Fruit fly (Drosophila melanogaster): ENCODE data around the gene nerfin-1.
A peak's percentile ranks its signal among the peaks of the same experiment; 100 is the strongest.

nerfin-1 gene

dm6 chr3L:881496-882235 lies 27.2 kb upstream of the nerfin-1 start, which contains the start of gene CG13907 (continued):
- TF ChIP-seq Bdp1 (GFP tag; optimal IDR thresholded peaks at IDR 0.05): no peak
- 0 out of 2 replicates have a peak, but pooled peaks have one; percentile 9 for TF ChIP-seq inv (GFP tag; IDR thresholded peaks at IDR 0.05; ENCODE audit: partially characterized antibody)
- TF ChIP-seq yki (optimal IDR thresholded peaks at IDR 0.05): peak; percentile 26
- no peak for TF ChIP-seq Spps (tag; optimal IDR thresholded peaks at IDR 0.05)
- TF ChIP-seq HLH4C (GFP tag; IDR thresholded peaks at IDR 0.05; ENCODE audit: partially characterized antibody): 0 out of 3 replicates have a peak, but pooled peaks have one; percentile 26
- TF ChIP-seq pita (GFP tag; optimal IDR thresholded peaks at IDR 0.05): no peak
- no peak for TF ChIP-seq prd (optimal IDR thresholded peaks at IDR 0.05)
- no peak for TF ChIP-seq prd (GFP tag; IDR thresholded peaks at IDR 0.05)
- no peak for TF ChIP-seq MBD-R2 (GFP tag; IDR thresholded peaks at IDR 0.05)
- no peak for TF ChIP-seq Hmr (GFP tag; optimal IDR thresholded peaks at IDR 0.05)
- no peak for TF ChIP-seq ranshi (GFP tag; IDR thresholded peaks at IDR 0.05)
- no peak for TF ChIP-seq CTCF (GFP tag; optimal IDR thresholded peaks at IDR 0.05)
- no peak for TF ChIP-seq Sox102F (GFP tag; optimal IDR thresholded peaks at IDR 0.05)
- TF ChIP-seq nmo (GFP tag; optimal IDR thresholded peaks at IDR 0.05): no peak
- TF ChIP-seq nau (GFP tag; optimal IDR thresholded peaks at IDR 0.05): peak; percentile 49
- no peak for TF ChIP-seq ara (GFP tag; IDR thresholded peaks at IDR 0.05)
- TF ChIP-seq ewg (GFP tag; optimal IDR thresholded peaks at IDR 0.05): peak; percentile 63
- TF ChIP-seq CG31441 (GFP tag; IDR thresholded peaks at IDR 0.05): no peak
- no peak for TF ChIP-seq cad (GFP tag; optimal IDR thresholded peaks at IDR 0.05)
- TF ChIP-seq Mes4 (GFP tag; optimal IDR thresholded peaks at IDR 0.05): no peak
- no peak for TF ChIP-seq gcm (GFP tag; optimal IDR thresholded peaks at IDR 0.05)
- TF ChIP-seq trem (tag; optimal IDR thresholded peaks at IDR 0.05): no peak
- peak; percentile 42; the same call in 1 of the 2 replicates for TF ChIP-seq ttk (GFP tag; IDR thresholded peaks at IDR 0.05)
- no peak for TF ChIP-seq CG6175 (GFP tag; IDR thresholded peaks at IDR 0.05)
- no peak for TF ChIP-seq CG14441 (GFP tag; IDR thresholded peaks at IDR 0.05)
- no peak for TF ChIP-seq ssp (GFP tag; IDR thresholded peaks at IDR 0.05)
- no peak for TF ChIP-seq Mrtf (GFP tag; IDR thresholded peaks at IDR 0.05)
- no peak for TF ChIP-seq CG7928 (GFP tag; optimal IDR thresholded peaks at IDR 0.05)
- no peak for TF ChIP-seq salm (tag; optimal IDR thresholded peaks at IDR 0.05)
- no peak for TF ChIP-seq lov (optimal IDR thresholded peaks at IDR 0.05)
- no peak for TF ChIP-seq lov (GFP tag; IDR thresholded peaks at IDR 0.05)
- TF ChIP-seq CG34224 (GFP tag; IDR thresholded peaks at IDR 0.05; ENCODE audit: partially characterized antibody): peak; percentile 60; the same call in 2 of the 3 replicates
- TF ChIP-seq Nf-YB (GFP tag; optimal IDR thresholded peaks at IDR 0.05): no peak
- no peak for TF ChIP-seq Six4 (GFP tag; optimal IDR thresholded peaks at IDR 0.05)
- TF ChIP-seq CG6689 (GFP tag; IDR thresholded peaks at IDR 0.05): no peak
- no peak for TF ChIP-seq CG11093 (GFP tag; IDR thresholded peaks at IDR 0.05)
- no peak for TF ChIP-seq bcd (GFP tag; optimal IDR thresholded peaks at IDR 0.05)
- no peak for TF ChIP-seq NC2α (GFP tag; optimal IDR thresholded peaks at IDR 0.05)
- TF ChIP-seq Hand (GFP tag; optimal IDR thresholded peaks at IDR 0.05): no peak
- TF ChIP-seq Opbp (GFP tag; IDR thresholded peaks at IDR 0.05; ENCODE audit: partially characterized antibody): no peak
- TF ChIP-seq Doc2 (GFP tag; IDR thresholded peaks at IDR 0.05): no peak
- TF ChIP-seq Hey (tag; optimal IDR thresholded peaks at IDR 0.05): no peak
- no peak for TF ChIP-seq CG18599 (GFP tag; optimal IDR thresholded peaks at IDR 0.05)
- TF ChIP-seq CG3281 (GFP tag; optimal IDR thresholded peaks at IDR 0.05): no peak
- no peak for TF ChIP-seq schlank (tag; optimal IDR thresholded peaks at IDR 0.05)
- TF ChIP-seq Hsf (GFP tag; optimal IDR thresholded peaks at IDR 0.05): no peak
- TF ChIP-seq unc-4 (GFP tag; IDR thresholded peaks at IDR 0.05; ENCODE audit: partially characterized antibody): peak; percentile 43; the same call in 1 of the 2 replicates
- no peak for TF ChIP-seq disco-r (GFP tag; optimal IDR thresholded peaks at IDR 0.05)
- TF ChIP-seq Eip74EF (GFP tag; optimal IDR thresholded peaks at IDR 0.05): no peak
- TF ChIP-seq bsh (GFP tag; optimal IDR thresholded peaks at IDR 0.05): peak in 1 of 2 experiments; percentile 15

Measured in whole organism, embryonic.